Fruit fly (Drosophila melanogaster): ENCODE results near the gene CG3662.

CG3662 gene

dm6 chr2L:845341-846004 is 24.4 kb downstream of the CG3662 start:
- TF ChIP-seq cyc (GFP tag; optimal IDR thresholded peaks at IDR 0.05) (peak; percentile 83), Sox102F (GFP tag; optimal IDR thresholded peaks at IDR 0.05) (peak; percentile 76), Ets96B (tag; optimal IDR thresholded peaks at IDR 0.05) (peak; percentile 62), CG9139 (GFP tag; optimal IDR thresholded peaks at IDR 0.05) (no peak), CG6163 (GFP tag; IDR thresholded peaks at IDR 0.05) (peak; percentile 94), acj6 (GFP tag; optimal IDR thresholded peaks at IDR 0.05) (peak; percentile 75), CG4318 (GFP tag; optimal IDR thresholded peaks at IDR 0.05) (peak; percentile 80), CG7368 (GFP tag; optimal IDR thresholded peaks at IDR 0.05) (peak; percentile 78), dac (GFP tag; optimal IDR thresholded peaks at IDR 0.05) (peak; percentile 65), CG11902 (GFP tag; optimal IDR thresholded peaks at IDR 0.05) (peak; percentile 46), topi (GFP tag; optimal IDR thresholded peaks at IDR 0.05) (peak; percentile 83), Sox15 (GFP tag; optimal IDR thresholded peaks at IDR 0.05) (peak; percentile 46), Ets21C (GFP tag; optimal IDR thresholded peaks at IDR 0.05) (peak; percentile 55), CG6808 (GFP tag; optimal IDR thresholded peaks at IDR 0.05) (peak; percentile 39), Hr4 (GFP tag; optimal IDR thresholded peaks at IDR 0.05) (peak; percentile 91), pdm3 (GFP tag; optimal IDR thresholded peaks at IDR 0.05) (peak; percentile 80), esn (GFP tag; optimal IDR thresholded peaks at IDR 0.05) (peak; percentile 76), CG31627 (GFP tag; optimal IDR thresholded peaks at IDR 0.05) (peak; percentile 76), CG1621 (tag; optimal IDR thresholded peaks at IDR 0.05) (peak; percentile 27), Blimp-1 (GFP tag; optimal IDR thresholded peaks at IDR 0.05) (no peak), fd59A (GFP tag; optimal IDR thresholded peaks at IDR 0.05) (peak; percentile 32), dsx (GFP tag; optimal IDR thresholded peaks at IDR 0.05; ENCODE audit: poor library complexity, severe bottlenecking) (peak; percentile 36), CG6792 (GFP tag; optimal IDR thresholded peaks at IDR 0.05) (peak; percentile 70), CG32006 (GFP tag; optimal IDR thresholded peaks at IDR 0.05) (peak; percentile 89), lz (GFP tag; optimal IDR thresholded peaks at IDR 0.05) (peak; percentile 74), fkh (GFP tag; optimal IDR thresholded peaks at IDR 0.05) (no peak), CG8119 (GFP tag; IDR thresholded peaks at IDR 0.05) (peak; percentile 86), salr (GFP tag; optimal IDR thresholded peaks at IDR 0.05) (peak; percentile 44 to 67), Hr38 (GFP tag; optimal IDR thresholded peaks at IDR 0.05) (no peak), CG8632 (GFP tag; optimal IDR thresholded peaks at IDR 0.05) (peak; percentile 52), Met (GFP tag; optimal IDR thresholded peaks at IDR 0.05) (peak; percentile 81), CG3032 (tag; optimal IDR thresholded peaks at IDR 0.05) (peak; percentile 50), ss (GFP tag; optimal IDR thresholded peaks at IDR 0.05) (peak in 1 of 2 experiments; percentile 8), Hr39 (GFP tag; optimal IDR thresholded peaks at IDR 0.05) (peak; percentile 86), eg (GFP tag; IDR thresholded peaks at IDR 0.05) (peak; percentile 91), CG15336 (GFP tag; IDR thresholded peaks at IDR 0.05) (peak; percentile 90), CG6276 (GFP tag; optimal IDR thresholded peaks at IDR 0.05) (peak; percentile 85), Lpt (GFP tag; optimal IDR thresholded peaks at IDR 0.05) (peak; percentile 77), CG10669 (GFP tag; optimal IDR thresholded peaks at IDR 0.05) (peak; percentile 63), Eip78C (GFP tag) (peak; percentile 92), fd85E (GFP tag; optimal IDR thresholded peaks at IDR 0.05) (peak; percentile 21), CG11294 (GFP tag; IDR thresholded peaks at IDR 0.05) (peak; percentile 74), OdsH (GFP tag; optimal IDR thresholded peaks at IDR 0.05) (peak; percentile 79), CG10631 (GFP tag; optimal IDR thresholded peaks at IDR 0.05) (peak; percentile 74), vri (GFP tag; optimal IDR thresholded peaks at IDR 0.05) (peak; percentile 46), CG3919 (GFP tag; optimal IDR thresholded peaks at IDR 0.05) (peak; percentile 85), Eip93F (GFP tag; optimal IDR thresholded peaks at IDR 0.05) (peak; percentile 2), achi (GFP tag; optimal IDR thresholded peaks at IDR 0.05) (peak; percentile 84), svp (GFP tag) (peak; percentile 91), net (GFP tag; optimal IDR thresholded peaks at IDR 0.05) (peak; percentile 83), Gug (GFP tag; IDR thresholded peaks at IDR 0.05) (peak; percentile 86)

Data from whole organism, prepupa.